Worm (Caenorhabditis elegans) whole organism, young adult: ENCODE data around the gene W09D10.4.

Experiments
- B0261.1 ChIP-seq: sonication (generic microtip); optimal IDR thresholded peaks from 2 replicates; lab custom pipeline; 2016; ENCODE audit warnings: mild to moderate bottlenecking, missing genetic modification characterization, moderate library complexity, missing compliant biosample characterization
- B0336.3 ChIP-seq: fragments of 200-800 bp; sonication (Bioruptor generic); IDR thresholded peaks from 2 replicates; pipeline ENCODE4 v1.3.6; 2022; ENCODE audit warnings: missing genetic modification characterization, missing compliant biosample characterization
- D2030.7 ChIP-seq: fragments of 200-800 bp; sonication (Bioruptor generic); IDR thresholded peaks from 2 replicates; pipeline ENCODE4 v1.3.6; 2022; ENCODE audit warnings: missing genetic modification reagents, missing genetic modification characterization, missing compliant biosample characterization
- F10E7.11 ChIP-seq: sonication (generic microtip); optimal IDR thresholded peaks from 2 replicates; lab custom pipeline; 2017; ENCODE audit warnings: mild to moderate bottlenecking, missing genetic modification characterization, moderate library complexity, missing compliant biosample characterization
- F22D6.2 ChIP-seq: sonication (generic microtip); optimal IDR thresholded peaks from 2 replicates; lab custom pipeline; 2016; ENCODE audit warnings: mild to moderate bottlenecking, missing genetic modification characterization, missing compliant biosample characterization
- F23B12.7 ChIP-seq: sonication (generic microtip); optimal IDR thresholded peaks from 2 replicates; lab custom pipeline; 2017; ENCODE audit warnings: missing genetic modification characterization, mild to moderate bottlenecking, missing compliant biosample characterization, antibody characterized with exemption, moderate library complexity; ENCODE audit not compliant: insufficient read depth
- F52B5.7 ChIP-seq: sonication (generic microtip); optimal IDR thresholded peaks from 2 replicates; lab custom pipeline; 2016; ENCODE audit warnings: mild to moderate bottlenecking, missing genetic modification characterization, missing compliant biosample characterization
- F57C9.4 ChIP-seq: sonication (generic microtip); optimal IDR thresholded peaks from 2 replicates; lab custom pipeline; 2017; ENCODE audit warnings: mild to moderate bottlenecking, missing genetic modification characterization, missing compliant biosample characterization
- K11D2.4 ChIP-seq: fragments of 200-800 bp; sonication (Bioruptor generic); IDR thresholded peaks from 2 replicates; pipeline ENCODE4 v1.3.6; 2022; ENCODE audit warnings: missing genetic modification reagents, missing genetic modification characterization, missing compliant biosample characterization
- T07F8.4 ChIP-seq: sonication (generic microtip); optimal IDR thresholded peaks from 2 replicates; lab custom pipeline; 2016; ENCODE audit warnings: mild to moderate bottlenecking, missing genetic modification characterization, moderate library complexity, missing compliant biosample characterization
- T26A5.8 ChIP-seq: sonication (generic microtip); optimal IDR thresholded peaks from 2 replicates; lab custom pipeline; 2016; ENCODE audit warnings: missing genetic modification characterization, missing compliant biosample characterization
- Y56A3A.18 ChIP-seq: fragments of 200-800 bp; sonication (Bioruptor generic); IDR thresholded peaks from 2 replicates; pipeline ENCODE4 v1.3.6; 2022; ENCODE audit warnings: missing genetic modification reagents, missing genetic modification characterization, missing compliant biosample characterization
- akir-1 ChIP-seq: fragments of 200-800 bp; sonication (Bioruptor generic); optimal IDR thresholded peaks from 2 replicates; lab custom pipeline; 2018; ENCODE audit warnings: mild to moderate bottlenecking, missing genetic modification characterization, moderate library complexity, missing compliant biosample characterization
- ama-1 ChIP-seq, 3 experiments: fragments of 150-350 bp in 1 of 3; sonication (generic microtip) in 2 of 3; optimal IDR thresholded peaks; 2 replicates each; lab custom pipeline; 2014 to 2018; ENCODE audit warnings: missing biosample characterization in 2 of 3, missing genetic modification characterization in 2 of 3, missing genetic modification reagents in 2 of 3
- athp-1 ChIP-seq: sonication (generic microtip); optimal IDR thresholded peaks from 2 replicates; lab custom pipeline; 2017; ENCODE audit warnings: mild to moderate bottlenecking, missing genetic modification characterization, missing compliant biosample characterization
- attf-3 ChIP-seq: fragments of 200-800 bp; sonication (Bioruptor generic); conservative IDR thresholded peaks from 2 replicates; pipeline ENCODE4 v1.3.6; 2022; ENCODE audit warnings: missing genetic modification reagents, missing genetic modification characterization, missing compliant biosample characterization
- ccch-3 ChIP-seq: fragments of 200-800 bp; sonication (Bioruptor generic); optimal IDR thresholded peaks from 2 replicates; lab custom pipeline; 2018; ENCODE audit warnings: mild to moderate bottlenecking, missing genetic modification characterization, missing compliant biosample characterization
- cebp-1 ChIP-seq, 2 experiments: fragments of 200-800 bp in 1 of 2; sonication (Bioruptor generic) in 1 of 2; sonication (generic microtip) in 1 of 2; IDR thresholded peaks in 1 of 2; optimal IDR thresholded peaks in 1 of 2; 2 replicates each; pipeline versions ENCODE4 v1.3.6 to Lab custom; 2017 to 2022; ENCODE audit warnings: missing compliant biosample characterization in 2 of 2, missing genetic modification characterization in 2 of 2, mild to moderate bottlenecking in 1 of 2, missing genetic modification reagents in 1 of 2, moderate library complexity in 1 of 2
- cebp-2 ChIP-seq: fragments of 200-800 bp; sonication (Bioruptor generic); IDR thresholded peaks from 2 replicates; pipeline ENCODE4 v1.3.6; 2022; ENCODE audit warnings: missing genetic modification characterization, missing compliant biosample characterization
- ceh-27 ChIP-seq: fragments of 200-800 bp; sonication (Bioruptor generic); optimal IDR thresholded peaks from 2 replicates; lab custom pipeline; 2018; ENCODE audit warnings: mild to moderate bottlenecking, missing genetic modification characterization, moderate library complexity, missing compliant biosample characterization
- dox-1 ChIP-seq: fragments of 200-800 bp; sonication (Bioruptor generic); IDR thresholded peaks from 2 replicates; pipeline ENCODE4 v1.3.6; 2022; ENCODE audit warnings: missing genetic modification reagents, missing genetic modification characterization, missing compliant biosample characterization
- egl-18 ChIP-seq: fragments of 200-800 bp; sonication (Bioruptor generic); IDR thresholded peaks from 2 replicates; pipeline ENCODE4 v1.3.6; 2022; ENCODE audit warnings: missing genetic modification reagents, missing genetic modification characterization, missing compliant biosample characterization
- ets-4 ChIP-seq: fragments of 200-800 bp; sonication (Bioruptor generic); optimal IDR thresholded peaks from 2 replicates; lab custom pipeline; 2018; ENCODE audit warnings: mild to moderate bottlenecking, missing genetic modification characterization, missing compliant biosample characterization
- fkh-3 ChIP-seq: sonication (generic microtip); optimal IDR thresholded peaks from 2 replicates; lab custom pipeline; 2016; ENCODE audit warnings: mild to moderate bottlenecking, missing genetic modification characterization, missing compliant biosample characterization
- gei-17 ChIP-seq: fragments of 200-800 bp; sonication (Bioruptor generic); optimal IDR thresholded peaks from 2 replicates; lab custom pipeline; 2018; ENCODE audit warnings: mild to moderate bottlenecking, missing genetic modification characterization, missing compliant biosample characterization
- hlh-26 ChIP-seq: fragments of 200-800 bp; sonication (Bioruptor generic); conservative IDR thresholded peaks from 2 replicates; pipeline ENCODE4 v1.3.6; 2022; ENCODE audit warnings: missing genetic modification reagents, missing genetic modification characterization, missing compliant biosample characterization
- hrde-1 ChIP-seq: sonication (generic microtip); optimal IDR thresholded peaks from 2 replicates; lab custom pipeline; 2016; ENCODE audit warnings: missing genetic modification characterization, mild to moderate bottlenecking, missing compliant biosample characterization, moderate library complexity, missing genotype, missing genetic modification reagents, borderline replicate concordance
- let-607 ChIP-seq, 2 experiments: fragments of 200-800 bp in 1 of 2; sonication (Bioruptor generic) in 1 of 2; sonication (generic microtip) in 1 of 2; optimal IDR thresholded peaks; 2 replicates each; lab custom pipeline; 2016 to 2018; ENCODE audit warnings: mild to moderate bottlenecking in 2 of 2, missing compliant biosample characterization in 2 of 2, missing genetic modification characterization in 2 of 2, moderate library complexity in 2 of 2, missing genotype in 1 of 2
- lin-35 ChIP-seq, 3 experiments: fragments of 150-350 bp in 2 of 3; sonication (generic microtip) in 1 of 3; optimal IDR thresholded peaks; 2 replicates each; lab custom pipeline; 2014 to 2018; ENCODE audit warnings: missing biosample characterization in 3 of 3, missing genetic modification characterization in 3 of 3, missing genetic modification reagents in 3 of 3
- lsl-1 ChIP-seq: fragments of 200-800 bp; sonication (Bioruptor generic); optimal IDR thresholded peaks from 2 replicates; lab custom pipeline; 2018; ENCODE audit warnings: mild to moderate bottlenecking, missing genetic modification characterization, moderate library complexity, missing compliant biosample characterization
- lsy-27 ChIP-seq: sonication (generic microtip); optimal IDR thresholded peaks from 2 replicates; lab custom pipeline; 2017; ENCODE audit warnings: missing genetic modification characterization, mild to moderate bottlenecking, missing compliant biosample characterization, antibody characterized with exemption, missing genotype, borderline replicate concordance; ENCODE audit not compliant: insufficient read depth
- madf-10 ChIP-seq: sonication (generic microtip); optimal IDR thresholded peaks from 2 replicates; lab custom pipeline; 2016; ENCODE audit warnings: mild to moderate bottlenecking, missing genetic modification characterization, missing compliant biosample characterization
- madf-8 ChIP-seq: fragments of 200-800 bp; sonication (Bioruptor generic); conservative IDR thresholded peaks from 2 replicates; pipeline ENCODE4 v1.3.6; 2022; ENCODE audit warnings: missing genetic modification reagents, missing genetic modification characterization, missing compliant biosample characterization
- mcd-1 ChIP-seq: fragments of 200-800 bp; sonication (Bioruptor generic); IDR thresholded peaks from 2 replicates; pipeline ENCODE4 v1.3.6; 2022; ENCODE audit warnings: missing genetic modification reagents, missing genetic modification characterization, missing compliant biosample characterization
- mel-28 ChIP-seq: sonication (generic microtip); optimal IDR thresholded peaks from 2 replicates; lab custom pipeline; 2016; ENCODE audit warnings: borderline replicate concordance, mild to moderate bottlenecking, missing genetic modification characterization, missing compliant biosample characterization
- nfya-1 ChIP-seq: sonication (generic microtip); optimal IDR thresholded peaks from 2 replicates; lab custom pipeline; 2017; ENCODE audit warnings: antibody characterized with exemption, missing compliant biosample characterization, missing genetic modification characterization, borderline replicate concordance; ENCODE audit not compliant: insufficient read depth
- nfya-2 ChIP-seq: fragments of 200-800 bp; sonication (Bioruptor generic); IDR thresholded peaks from 2 replicates; pipeline ENCODE4 v1.3.6; 2022; ENCODE audit warnings: missing genetic modification reagents, missing genetic modification characterization, missing compliant biosample characterization
- rpc-1 ChIP-seq, 2 experiments: fragments of 150-350 bp in 1 of 2; sonication (generic microtip) in 1 of 2; optimal IDR thresholded peaks; 2 replicates each; lab custom pipeline; 2014 to 2018; ENCODE audit warnings: missing biosample characterization in 1 of 2, missing genetic modification characterization in 1 of 2, missing genetic modification reagents in 1 of 2, missing genotype in 1 of 2
- snpc-1.1 ChIP-seq: sonication (generic microtip); optimal IDR thresholded peaks from 2 replicates; lab custom pipeline; 2017; ENCODE audit warnings: missing genetic modification characterization, mild to moderate bottlenecking, missing compliant biosample characterization, antibody characterized with exemption, moderate library complexity, missing genotype, missing genetic modification reagents; ENCODE audit not compliant: insufficient read depth
- sptf-2 ChIP-seq: fragments of 200-800 bp; sonication (Bioruptor generic); optimal IDR thresholded peaks from 2 replicates; lab custom pipeline; 2018; ENCODE audit warnings: mild to moderate bottlenecking, missing genetic modification characterization, missing compliant biosample characterization
- tbp1 ChIP-seq: fragments of 200-800 bp; sonication (Bioruptor generic); optimal IDR thresholded peaks from 2 replicates; lab custom pipeline; 2018; ENCODE audit warnings: mild to moderate bottlenecking, missing genetic modification characterization, missing compliant biosample characterization
- tbx-9 ChIP-seq: sonication (generic microtip); optimal IDR thresholded peaks from 2 replicates; lab custom pipeline; 2016; ENCODE audit warnings: borderline replicate concordance, missing genetic modification characterization, inconsistent platforms, missing compliant biosample characterization
- xnd-1 ChIP-seq: sonication (generic microtip); optimal IDR thresholded peaks from 2 replicates; lab custom pipeline; 2016; ENCODE audit warnings: missing genotype, missing genetic modification reagents, missing genetic modification characterization, missing compliant biosample characterization
- ztf-22 ChIP-seq: fragments of 200-800 bp; sonication (Bioruptor generic); optimal IDR thresholded peaks from 2 replicates; lab custom pipeline; 2018; ENCODE audit warnings: mild to moderate bottlenecking, missing genetic modification characterization, moderate library complexity, missing compliant biosample characterization
- ztf-25 ChIP-seq: fragments of 200-800 bp; sonication (Bioruptor generic); IDR thresholded peaks from 2 replicates; pipeline ENCODE4 v1.3.6; 2022; ENCODE audit warnings: missing genetic modification reagents, missing genetic modification characterization, missing compliant biosample characterization
- ztf-26 ChIP-seq: sonication (generic microtip); optimal IDR thresholded peaks from 2 replicates; lab custom pipeline; 2017; ENCODE audit warnings: missing genetic modification characterization, missing compliant biosample characterization

W09D10.4 gene

ce11 chrIII:10711192-10711673 is 4.8 kb downstream of the W09D10.4 start, which contains the start of gene W09D10.5 (continued):
- no peak for TF ChIP-seq D2030.7 (GFP tag; lab: Robert Waterston, UW)
- no peak for TF ChIP-seq ztf-26 (tag; lab: Kevin White, UChicago)
- no peak for TF ChIP-seq ztf-22 (GFP tag; lab: Kevin White, UChicago)
- TF ChIP-seq F22D6.2 (tag; lab: Kevin White, UChicago) = peak; percentile 2
- peak; percentile 43; the same call in 1 of the 2 replicates for TF ChIP-seq cebp-1 (GFP tag; IDR thresholded peaks at IDR 0.05; lab: Robert Waterston, UW)
- TF ChIP-seq cebp-1 (tag; optimal IDR thresholded peaks at IDR 0.05; lab: Kevin White, UChicago) = peak; percentile 77
- TF ChIP-seq hrde-1 (tag; lab: Kevin White, UChicago) = no peak
- no peak for TF ChIP-seq egl-18
- TF ChIP-seq madf-8 (GFP tag; lab: Robert Waterston, UW) = no peak
- no peak for TF ChIP-seq nfya-2 (GFP tag; lab: Robert Waterston, UW)
- TF ChIP-seq sptf-2 (GFP tag; lab: Kevin White, UChicago) = no peak
- no peak for TF ChIP-seq B0261.1
- peak; percentile 56 for TF ChIP-seq mel-28 (tag; lab: Kevin White, UChicago)
- no peak for TF ChIP-seq akir-1 (GFP tag; lab: Kevin White, UChicago)
- TF ChIP-seq cebp-2 (GFP tag; lab: Robert Waterston, UW) = no peak
- TF ChIP-seq athp-1 = peak; percentile 53
- TF ChIP-seq let-607 (tag; optimal IDR thresholded peaks at IDR 0.05; lab: Kevin White, UChicago) = no peak
- peak; percentile 15 for TF ChIP-seq gei-17 (GFP tag; lab: Kevin White, UChicago)
- TF ChIP-seq Y56A3A.18 = peak; percentile 63; the same call in 1 of the 2 replicates
- TF ChIP-seq hlh-26 = no peak
- no peak for TF ChIP-seq fkh-3 (tag; lab: Kevin White, UChicago)
- no peak for TF ChIP-seq lsl-1
- TF ChIP-seq ztf-25 (GFP tag; lab: Robert Waterston, UW) = no peak
- no peak for TF ChIP-seq ccch-3
- TF ChIP-seq rpc-1 (optimal IDR thresholded peaks at IDR 0.05; lab: Kevin White, UChicago) = no peak
- TF ChIP-seq rpc-1 (tag; optimal IDR thresholded peaks at IDR 0.05; lab: Kevin White, UChicago) = no peak
- no peak for TF ChIP-seq F10E7.11 (tag; lab: Kevin White, UChicago)
- no peak for TF ChIP-seq T07F8.4 (tag; lab: Kevin White, UChicago)
- peak; percentile 18 for TF ChIP-seq madf-10
- peak; percentile 39; the same call in 1 of the 2 replicates for TF ChIP-seq K11D2.4 (GFP tag; lab: Robert Waterston, UW)
- TF ChIP-seq tbp1 (GFP tag; lab: Kevin White, UChicago) = no peak
- TF ChIP-seq F23B12.7 (tag; lab: Kevin White, UChicago) = no peak
- TF ChIP-seq lin-35 (GFP tag; optimal IDR thresholded peaks at IDR 0.05; lab: Kevin White, UChicago) = no peak
- no peak for TF ChIP-seq lsy-27
- peak; percentile 57 for TF ChIP-seq F52B5.7 (tag; lab: Kevin White, UChicago)
- TF ChIP-seq xnd-1 (tag; lab: Kevin White, UChicago) = no peak
- peak; percentile 18 for TF ChIP-seq F57C9.4 (tag; lab: Kevin White, UChicago)
- TF ChIP-seq mcd-1 = no peak; the same call in 1 of the 2 replicates
- no peak for TF ChIP-seq snpc-1.1 (tag; lab: Kevin White, UChicago)
- peak; percentile 62; the same call in 1 of the 2 replicates for TF ChIP-seq dox-1 (GFP tag; lab: Robert Waterston, UW)
- no peak for TF ChIP-seq ceh-27
- no peak for TF ChIP-seq ets-4 (GFP tag; lab: Kevin White, UChicago)
- TF ChIP-seq B0336.3 (GFP tag; lab: Robert Waterston, UW) = peak; percentile 78
- TF ChIP-seq nfya-1 (tag; lab: Kevin White, UChicago) = no peak
- no peak for TF ChIP-seq attf-3
- peak; percentile 82 for TF ChIP-seq ama-1 (optimal IDR thresholded peaks at IDR 0.05; lab: Kevin White, UChicago)
- TF ChIP-seq ama-1 (GFP tag; optimal IDR thresholded peaks at IDR 0.05; lab: Kevin White, UChicago) = no peak
- TF ChIP-seq tbx-9 (tag; lab: Kevin White, UChicago) = no peak
- TF ChIP-seq T26A5.8 (tag; lab: Kevin White, UChicago) = no peak
